Fruit fly (Drosophila melanogaster) whole organism, embryonic: ENCODE measurements around the gene CG17124.

Experiments used
- CG1024 ChIP-seq: fragments of 200-800 bp; sonication (Bioruptor generic); IDR thresholded peaks from 2 replicates; pipeline ENCODE4 v1.3.6; 2022; ENCODE audit warnings: missing biosample characterization, missing genetic modification characterization
- CG10565 ChIP-seq: fragments of 200-800 bp; sonication (Bioruptor generic); optimal IDR thresholded peaks from 3 replicates; lab custom pipeline; 2016; ENCODE audit warnings: missing biosample characterization, mild to moderate bottlenecking, missing genetic modification characterization
- CG11398 ChIP-seq: fragments of 200-800 bp; sonication (Bioruptor generic); optimal IDR thresholded peaks from 2 replicates; lab custom pipeline; 2016; ENCODE audit warnings: missing biosample characterization, missing genetic modification characterization
- CG11696 ChIP-seq: fragments of 200-800 bp; sonication (Bioruptor generic); IDR thresholded peaks from 2 replicates; pipeline ENCODE4 v1.3.6; 2022; ENCODE audit warnings: missing biosample characterization, missing genetic modification characterization
- CG12744 ChIP-seq: fragments of 200-800 bp; sonication (Bioruptor generic); optimal IDR thresholded peaks from 2 replicates; lab custom pipeline; 2016; ENCODE audit warnings: missing biosample characterization, missing genetic modification characterization
- CG13296 ChIP-seq: fragments of 200-800 bp; sonication (Bioruptor generic); optimal IDR thresholded peaks from 3 replicates; lab custom pipeline; 2018; ENCODE audit warnings: missing biosample characterization, mild to moderate bottlenecking, missing genetic modification characterization
- CG13624 ChIP-seq: fragments of 200-800 bp; sonication (Bioruptor generic); optimal IDR thresholded peaks from 2 replicates; lab custom pipeline; 2016; ENCODE audit warnings: missing biosample characterization, missing genetic modification characterization
- CG1602 ChIP-seq: fragments of 200-800 bp; sonication (Bioruptor generic); optimal IDR thresholded peaks from 3 replicates; lab custom pipeline; 2016; ENCODE audit warnings: missing biosample characterization, missing genetic modification characterization
- CG1603 ChIP-seq: fragments of 200-800 bp; sonication (Bioruptor generic); optimal IDR thresholded peaks from 2 replicates; lab custom pipeline; 2019; ENCODE audit warnings: missing biosample characterization, mild to moderate bottlenecking, missing genetic modification characterization, moderate library complexity
- CG17829 ChIP-seq: fragments of 200-800 bp; optimal IDR thresholded peaks from 2 replicates; lab custom pipeline; 2019; ENCODE audit warnings: missing biosample characterization, mild to moderate bottlenecking, missing genetic modification characterization, moderate library complexity
- CG2678 ChIP-seq: fragments of 200-800 bp; sonication (Bioruptor generic); optimal IDR thresholded peaks from 3 replicates; lab custom pipeline; 2019; ENCODE audit warnings: missing biosample characterization, mild to moderate bottlenecking, missing genetic modification characterization, moderate library complexity
- CG2889 ChIP-seq: fragments of 200-800 bp; sonication (Bioruptor generic); IDR thresholded peaks from 3 replicates; pipeline ENCODE4 v1.3.6; 2022; ENCODE audit warnings: missing biosample characterization, missing genetic modification characterization
- CG31365 ChIP-seq: fragments of 200-800 bp; sonication (Bioruptor generic); optimal IDR thresholded peaks from 2 replicates; lab custom pipeline; 2018; ENCODE audit warnings: missing biosample characterization, mild to moderate bottlenecking, missing genetic modification characterization
- CG33557 ChIP-seq: fragments of 200-800 bp; sonication (Bioruptor generic); optimal IDR thresholded peaks from 2 replicates; lab custom pipeline; 2019; ENCODE audit warnings: missing biosample characterization, mild to moderate bottlenecking, missing genetic modification characterization, moderate library complexity
- CG3995 ChIP-seq: fragments of 200-800 bp; sonication (Bioruptor generic); optimal IDR thresholded peaks from 3 replicates; lab custom pipeline; 2016; ENCODE audit warnings: missing biosample characterization, missing genetic modification characterization
- CG4404 ChIP-seq: fragments of 200-800 bp; sonication (Bioruptor generic); IDR thresholded peaks from 2 replicates; pipeline ENCODE4 v1.3.6; 2022; ENCODE audit warnings: missing biosample characterization, missing genetic modification characterization
- CG5180 ChIP-seq: fragments of 200-800 bp; sonication (Bioruptor generic); optimal IDR thresholded peaks from 3 replicates; lab custom pipeline; 2017; ENCODE audit warnings: missing biosample characterization, missing genetic modification characterization, mild to moderate bottlenecking, moderate library complexity, missing genetic modification reagents
- CG6791 ChIP-seq: fragments of 200-800 bp; sonication (Bioruptor generic); IDR thresholded peaks from 3 replicates; pipeline ENCODE4 v1.3.6; 2022; ENCODE audit warnings: missing biosample characterization, missing genetic modification characterization; ENCODE audit not compliant: partially characterized antibody
- CG8089 ChIP-seq: fragments of 200-800 bp; sonication (Bioruptor generic); optimal IDR thresholded peaks from 3 replicates; lab custom pipeline; 2016; ENCODE audit warnings: missing biosample characterization, missing genetic modification characterization
- CG9437 ChIP-seq: fragments of 200-800 bp; sonication (Bioruptor generic); optimal IDR thresholded peaks from 2 replicates; lab custom pipeline; 2018; ENCODE audit warnings: missing biosample characterization, mild to moderate bottlenecking, missing genetic modification characterization
- CG9817 ChIP-seq: fragments of 200-800 bp; sonication (Bioruptor generic); optimal IDR thresholded peaks from 2 replicates; lab custom pipeline; 2018; ENCODE audit warnings: missing biosample characterization, mild to moderate bottlenecking, missing genetic modification characterization, moderate library complexity
- Deaf1 ChIP-seq: fragments of 200-800 bp; optimal IDR thresholded peaks from 3 replicates; lab custom pipeline; 2019; ENCODE audit warnings: missing biosample characterization, mild to moderate bottlenecking, missing genetic modification characterization, moderate library complexity
- Dll ChIP-seq: fragments of 200-800 bp; sonication (Bioruptor generic); IDR thresholded peaks from 4 replicates; pipeline ENCODE4 v1.3.6; 2022; ENCODE audit warnings: missing biosample characterization, missing genetic modification characterization; ENCODE audit not compliant: partially characterized antibody
- Dp ChIP-seq: fragments of 200-800 bp; sonication (Bioruptor generic); optimal IDR thresholded peaks from 2 replicates; lab custom pipeline; 2018; ENCODE audit warnings: missing biosample characterization, mild to moderate bottlenecking, missing genetic modification characterization, moderate library complexity
- Dref ChIP-seq: fragments of 200-800 bp; sonication (Bioruptor generic); IDR thresholded peaks from 2 replicates; pipeline ENCODE4 v1.3.6; 2022; ENCODE audit warnings: missing biosample characterization, missing genetic modification characterization
- Fer3 ChIP-seq: fragments of 200-800 bp; sonication (Bioruptor generic); optimal IDR thresholded peaks from 2 replicates; lab custom pipeline; 2018; ENCODE audit warnings: missing biosample characterization, mild to moderate bottlenecking, missing genetic modification characterization, moderate library complexity
- Hr39 ChIP-seq: fragments of >200 bp; optimal IDR thresholded peaks from 2 replicates; lab custom pipeline; 2017
- MTF-1 ChIP-seq: fragments of 200-800 bp; sonication (Bioruptor generic); optimal IDR thresholded peaks from 2 replicates; lab custom pipeline; 2018; ENCODE audit warnings: missing biosample characterization, mild to moderate bottlenecking, missing genetic modification characterization, borderline replicate concordance
- NC2β ChIP-seq: fragments of 200-800 bp; sonication (Bioruptor generic); optimal IDR thresholded peaks from 2 replicates; lab custom pipeline; 2016; ENCODE audit warnings: missing biosample characterization, missing genetic modification characterization
- NFAT ChIP-seq: fragments of 200-800 bp; sonication (Bioruptor generic); IDR thresholded peaks from 2 replicates; pipeline ENCODE4 v1.3.6; 2022; ENCODE audit warnings: missing biosample characterization, missing genetic modification characterization
- Ravus ChIP-seq: fragments of 200-800 bp; sonication (Bioruptor generic); IDR thresholded peaks from 2 replicates; pipeline ENCODE4 v1.3.6; 2022; ENCODE audit warnings: missing biosample characterization, missing genetic modification characterization
- Sox100B ChIP-seq: fragments of 200-800 bp; sonication (Bioruptor generic); optimal IDR thresholded peaks from 3 replicates; lab custom pipeline; 2018; ENCODE audit warnings: missing biosample characterization, mild to moderate bottlenecking, missing genetic modification characterization
- Spps ChIP-seq: fragments of 200-800 bp; sonication (Bioruptor generic); optimal IDR thresholded peaks from 2 replicates; lab custom pipeline; 2018; ENCODE audit warnings: missing biosample characterization, mild to moderate bottlenecking, missing genetic modification characterization
- TFAM ChIP-seq: fragments of 200-800 bp; sonication (Bioruptor generic); optimal IDR thresholded peaks from 2 replicates; lab custom pipeline; 2017; ENCODE audit warnings: missing biosample characterization, missing genetic modification characterization, inconsistent platforms
- ac ChIP-seq: fragments of 200-800 bp; sonication (Bioruptor generic); optimal IDR thresholded peaks from 3 replicates; lab custom pipeline; 2017; ENCODE audit warnings: missing biosample characterization, mild to moderate bottlenecking, missing genetic modification characterization
- btn ChIP-seq: fragments of 200-800 bp; sonication (Bioruptor generic); optimal IDR thresholded peaks from 2 replicates; lab custom pipeline; 2016; ENCODE audit warnings: missing biosample characterization, missing genetic modification characterization
- da ChIP-seq: fragments of 200-800 bp; sonication (Bioruptor generic); optimal IDR thresholded peaks from 2 replicates; lab custom pipeline; 2016; ENCODE audit warnings: missing biosample characterization, missing genetic modification characterization
- esg ChIP-seq: fragments of 200-800 bp; sonication (Bioruptor generic); conservative IDR thresholded peaks from 2 replicates; pipeline ENCODE4 v1.3.6; 2022; ENCODE audit warnings: missing biosample characterization, missing genetic modification characterization
- kay ChIP-seq: fragments of 200-800 bp; sonication (Bioruptor generic); optimal IDR thresholded peaks from 2 replicates; lab custom pipeline; 2016; ENCODE audit warnings: missing biosample characterization, missing genetic modification characterization
- klu ChIP-seq: fragments of 200-800 bp; sonication (Bioruptor generic); IDR thresholded peaks from 2 replicates; pipeline ENCODE4 v1.3.6; 2022; ENCODE audit warnings: missing biosample characterization, missing genetic modification characterization
- lov ChIP-seq, 2 experiments: fragments of 200-800 bp in 1 of 2; fragments of >200 bp in 1 of 2; sonication (Bioruptor generic) in 1 of 2; IDR thresholded peaks in 1 of 2; optimal IDR thresholded peaks in 1 of 2; 2 replicates in 1 of 2; 3 replicates in 1 of 2; pipeline versions ENCODE4 v1.3.6 to Lab custom; 2017 to 2022; ENCODE audit warnings: missing biosample characterization in 1 of 2, missing genetic modification characterization in 1 of 2
- odd ChIP-seq: fragments of 200-800 bp; sonication (Bioruptor generic); optimal IDR thresholded peaks from 2 replicates; lab custom pipeline; 2017; ENCODE audit warnings: missing biosample characterization, mild to moderate bottlenecking, missing genetic modification characterization
- phol ChIP-seq: fragments of 200-800 bp; sonication (Bioruptor generic); optimal IDR thresholded peaks from 3 replicates; lab custom pipeline; 2018; ENCODE audit warnings: missing biosample characterization, mild to moderate bottlenecking, missing genetic modification characterization, moderate library complexity
- row ChIP-seq: fragments of 200-800 bp; sonication (Bioruptor generic); IDR thresholded peaks from 3 replicates; pipeline ENCODE4 v1.3.6; 2022; ENCODE audit warnings: missing biosample characterization, missing genetic modification characterization
- salm ChIP-seq: fragments of 200-800 bp; sonication (Bioruptor generic); optimal IDR thresholded peaks from 2 replicates; lab custom pipeline; 2018; ENCODE audit warnings: missing biosample characterization, mild to moderate bottlenecking, missing genetic modification characterization
- slou ChIP-seq: fragments of 200-800 bp; sonication (Bioruptor generic); optimal IDR thresholded peaks from 3 replicates; lab custom pipeline; 2016; ENCODE audit warnings: missing biosample characterization, missing genetic modification characterization
- slp2 ChIP-seq: fragments of 200-800 bp; sonication (Bioruptor generic); optimal IDR thresholded peaks from 2 replicates; lab custom pipeline; 2016; ENCODE audit warnings: missing biosample characterization, missing genetic modification characterization
- tna ChIP-seq: fragments of 200-800 bp; sonication (Bioruptor generic); IDR thresholded peaks from 2 replicates; pipeline ENCODE4 v1.3.6; 2022; ENCODE audit warnings: missing biosample characterization, missing genetic modification characterization; ENCODE audit not compliant: partially characterized antibody
- toy ChIP-seq: fragments of 200-800 bp; sonication (Bioruptor generic); IDR thresholded peaks from 2 replicates; pipeline ENCODE4 v1.3.6; 2022; ENCODE audit warnings: missing biosample characterization, missing genetic modification characterization
- usp ChIP-seq: fragments of >200 bp; optimal IDR thresholded peaks from 2 replicates; lab custom pipeline; 2017; ENCODE audit warnings: missing biosample characterization, missing genetic modification characterization

CG17124 gene

dm6 chr2L:10736993-10737756, 18.9 kb downstream of the CG17124 start, which contains the start of the genes Vha16-5 and CG12299 (continued):
- TF ChIP-seq Dp (peak; percentile 92), CG2678 (tag; lab: Kevin White, UChicago) (no peak), kay (GFP tag; lab: Kevin White, UChicago) (peak; percentile 59), da (GFP tag; lab: Kevin White, UChicago) (peak; percentile 61), CG13624 (GFP tag; lab: Kevin White, UChicago) (peak; percentile 77), CG2889 (GFP tag; lab: Robert Waterston, UW) (peak; percentile 87), TFAM (GFP tag; lab: Kevin White, UChicago) (no peak), CG1602 (GFP tag; lab: Kevin White, UChicago) (peak; percentile 85), lov (optimal IDR thresholded peaks at IDR 0.05; lab: Kevin White, UChicago) (no peak), lov (GFP tag; IDR thresholded peaks at IDR 0.05; lab: Robert Waterston, UW) (peak; percentile 93), CG3995 (GFP tag; lab: Kevin White, UChicago) (peak; percentile 35), CG6791 (GFP tag; lab: Robert Waterston, UW) (peak; percentile 90), btn (GFP tag; lab: Kevin White, UChicago) (peak; percentile 53), odd (no peak), CG1603 (peak; percentile 94), usp (GFP tag; lab: Kevin White, UChicago) (no peak), CG10565 (GFP tag; lab: Kevin White, UChicago) (no peak), Sox100B (GFP tag; lab: Kevin White, UChicago) (no peak), Hr39 (no peak), Spps (no peak), row (GFP tag; lab: Robert Waterston, UW) (peak; percentile 83), CG33557 (GFP tag; lab: Kevin White, UChicago) (no peak), CG9437 (GFP tag; lab: Kevin White, UChicago) (peak; percentile 47), CG12744 (peak; percentile 69), toy (GFP tag; lab: Robert Waterston, UW) (no peak), tna (GFP tag; lab: Robert Waterston, UW) (peak; percentile 84)

dm6 chr2L:10735923-10736322, 20.2 kb downstream of the CG17124 start, which contains the start of gene Nup107:
TSS of gene Nup107 (minus strand) at chr2L:10736071.
- TF ChIP-seq CG11398 (GFP tag; lab: Kevin White, UChicago) (no peak), salm (tag; lab: Kevin White, UChicago) (no peak), btn (GFP tag; lab: Kevin White, UChicago) (no peak), Deaf1 (tag; lab: Kevin White, UChicago) (no peak), CG9817 (tag; lab: Kevin White, UChicago) (peak; percentile 37), CG17829 (peak; percentile 40), phol (tag; lab: Kevin White, UChicago) (peak; percentile 62), CG5180 (GFP tag; lab: Kevin White, UChicago) (no peak), CG31365 (tag; lab: Kevin White, UChicago) (no peak), ac (no peak), Fer3 (no peak), CG1024 (GFP tag; lab: Robert Waterston, UW) (peak; percentile 58; the same call in 1 of the 2 replicates), NC2β (GFP tag; lab: Kevin White, UChicago) (no peak), MTF-1 (GFP tag; lab: Kevin White, UChicago) (no peak), CG13296 (no peak), Dref (peak; percentile 44), Ravus (GFP tag; lab: Robert Waterston, UW) (no peak), CG4404 (GFP tag; lab: Robert Waterston, UW) (no peak), esg (GFP tag; lab: Robert Waterston, UW) (no peak), CG11696 (GFP tag; lab: Robert Waterston, UW) (no peak), NFAT (GFP tag; lab: Robert Waterston, UW) (0 out of 2 replicates have a peak, but pooled peaks have one; percentile 7), Dll (GFP tag; lab: Robert Waterston, UW) (no peak), CG8089 (GFP tag; lab: Kevin White, UChicago) (no peak), slou (GFP tag; lab: Kevin White, UChicago) (no peak), klu (no peak), slp2 (GFP tag; lab: Kevin White, UChicago) (no peak)
